Worm (Caenorhabditis elegans) whole organism, L1 larva: ENCODE data around the gene dhps-1.

Experiments used
- C04F5.9 ChIP-seq: sonication (generic microtip); optimal IDR thresholded peaks from 2 replicates; lab custom pipeline; 2016; ENCODE audit warnings: missing genetic modification characterization, missing compliant biosample characterization
- C16A3.4 ChIP-seq: fragments of 150-350 bp; optimal IDR thresholded peaks from 2 replicates; lab custom pipeline; 2014; ENCODE audit warnings: missing biosample characterization, missing genetic modification characterization
- F16B12.6 ChIP-seq: fragments of 150-350 bp; optimal IDR thresholded peaks from 2 replicates; lab custom pipeline; 2014; ENCODE audit warnings: missing biosample characterization, missing genetic modification characterization
- aha-1 ChIP-seq: fragments of 150-350 bp; optimal IDR thresholded peaks from 2 replicates; lab custom pipeline; 2014; ENCODE audit warnings: missing biosample characterization, missing genetic modification characterization
- ama-1 ChIP-seq: fragments of 150-350 bp; optimal IDR thresholded peaks from 2 replicates; lab custom pipeline; 2014
- ceh-63 ChIP-seq: fragments of 200-800 bp; sonication (Bioruptor generic); optimal IDR thresholded peaks from 2 replicates; lab custom pipeline; 2018; ENCODE audit warnings: mild to moderate bottlenecking, missing genetic modification characterization, missing compliant biosample characterization
- ceh-8 ChIP-seq: fragments of 200-800 bp; sonication (Bioruptor generic); optimal IDR thresholded peaks from 2 replicates; lab custom pipeline; 2018; ENCODE audit warnings: mild to moderate bottlenecking, missing genetic modification characterization, moderate library complexity, missing compliant biosample characterization
- ceh-88 ChIP-seq: fragments of 200-800 bp; sonication (Bioruptor generic); IDR thresholded peaks from 2 replicates; pipeline ENCODE4 v1.3.6; 2022; ENCODE audit warnings: missing genetic modification characterization, missing compliant biosample characterization
- dpl-1 ChIP-seq, 3 experiments: fragments of 150-350 bp in 2 of 3; sonication (generic microtip) in 1 of 3; optimal IDR thresholded peaks; 2 replicates each; lab custom pipeline; 2014 to 2017; ENCODE audit warnings: missing biosample characterization in 3 of 3, missing genetic modification characterization in 3 of 3, missing genetic modification reagents in 3 of 3
- efl-1 ChIP-seq, 4 experiments: fragments of 150-350 bp; optimal IDR thresholded peaks in 3 of 4; peaks in 1 of 4; 1 replicate in 1 of 4; 2 replicates in 3 of 4; lab custom pipeline; 2014; ENCODE audit warnings: missing biosample characterization in 2 of 4, missing genetic modification characterization in 2 of 4, missing genetic modification reagents in 2 of 4
- efl-3 ChIP-seq: fragments of 200-800 bp; sonication (Bioruptor generic); optimal IDR thresholded peaks from 2 replicates; lab custom pipeline; 2018; ENCODE audit warnings: mild to moderate bottlenecking, missing genetic modification characterization, missing compliant biosample characterization
- egl-13 ChIP-seq: sonication (generic microtip); optimal IDR thresholded peaks from 2 replicates; lab custom pipeline; 2016; ENCODE audit warnings: missing genotype, missing genetic modification reagents, missing genetic modification characterization, missing compliant biosample characterization
- ets-5 ChIP-seq: fragments of 200-800 bp; sonication (Bioruptor generic); IDR thresholded peaks from 2 replicates; pipeline ENCODE4 v1.3.6; 2022; ENCODE audit warnings: missing genetic modification characterization, missing compliant biosample characterization
- fkh-4 ChIP-seq: sonication (generic microtip); optimal IDR thresholded peaks from 2 replicates; lab custom pipeline; 2016; ENCODE audit warnings: missing compliant biosample characterization, missing genetic modification characterization, borderline replicate concordance
- hlh-17 ChIP-seq: fragments of 200-800 bp; sonication (Bioruptor generic); optimal IDR thresholded peaks from 2 replicates; lab custom pipeline; 2018; ENCODE audit warnings: missing genetic modification characterization, mild to moderate bottlenecking, missing compliant biosample characterization, moderate library complexity, borderline replicate concordance
- hlh-4 ChIP-seq: sonication (generic microtip); optimal IDR thresholded peaks from 2 replicates; lab custom pipeline; 2016; ENCODE audit warnings: mild to moderate bottlenecking, missing genetic modification characterization, missing compliant biosample characterization
- hpl-2 ChIP-seq: fragments of 150-350 bp; optimal IDR thresholded peaks from 2 replicates; lab custom pipeline; 2014; ENCODE audit warnings: missing biosample characterization, missing genetic modification reagents, missing genetic modification characterization
- isw-1 ChIP-seq: fragments of 200-800 bp; sonication (Bioruptor generic); IDR thresholded peaks from 2 replicates; pipeline ENCODE4 v1.3.6; 2022; ENCODE audit warnings: missing genetic modification characterization, missing compliant biosample characterization
- lin-13 ChIP-seq: fragments of 150-350 bp; optimal IDR thresholded peaks from 2 replicates; lab custom pipeline; 2014; ENCODE audit warnings: missing biosample characterization, missing genetic modification reagents, missing genetic modification characterization
- lin-15B ChIP-seq: fragments of 150-350 bp; sonication (generic microtip); optimal IDR thresholded peaks from 3 replicates; lab custom pipeline; 2014; ENCODE audit warnings: missing biosample characterization, missing genetic modification characterization
- lin-35 ChIP-seq, 2 experiments: fragments of 150-350 bp; optimal IDR thresholded peaks; 2 replicates each; lab custom pipeline; 2014; ENCODE audit warnings: missing biosample characterization in 2 of 2, missing genetic modification characterization in 2 of 2, missing genetic modification reagents in 2 of 2
- lin-39 ChIP-seq: fragments of 150-350 bp; optimal IDR thresholded peaks from 2 replicates; lab custom pipeline; 2014; ENCODE audit warnings: missing biosample characterization, missing genetic modification reagents, missing genetic modification characterization
- lir-3 ChIP-seq: sonication (generic microtip); optimal IDR thresholded peaks from 2 replicates; lab custom pipeline; 2016; ENCODE audit warnings: mild to moderate bottlenecking, missing genetic modification characterization, moderate library complexity, missing compliant biosample characterization; ENCODE audit not compliant: poor library complexity
- lsy-2 ChIP-seq, 2 experiments: fragments of 150-350 bp; optimal IDR thresholded peaks; 2 replicates each; lab custom pipeline; 2014; ENCODE audit warnings: missing biosample characterization in 2 of 2, missing genetic modification characterization in 2 of 2
- mab-9 ChIP-seq: fragments of 200-800 bp; sonication (Bioruptor generic); IDR thresholded peaks from 2 replicates; pipeline ENCODE4 v1.3.6; 2022; ENCODE audit warnings: missing genetic modification reagents, missing genetic modification characterization, missing compliant biosample characterization
- mdl-1 ChIP-seq, 2 experiments: fragments of 150-350 bp; optimal IDR thresholded peaks; 2 replicates each; lab custom pipeline; 2014 to 2017; ENCODE audit warnings: missing biosample characterization in 2 of 2, missing genetic modification characterization in 2 of 2, inconsistent platforms in 1 of 2
- mef-2 ChIP-seq: fragments of 150-350 bp; optimal IDR thresholded peaks from 2 replicates; lab custom pipeline; 2014; ENCODE audit warnings: missing biosample characterization, missing genetic modification characterization
- nhr-12 ChIP-seq: sonication (generic microtip); optimal IDR thresholded peaks from 2 replicates; lab custom pipeline; 2017; ENCODE audit warnings: missing biosample characterization, missing genetic modification characterization
- nhr-19 ChIP-seq: fragments of 200-800 bp; sonication (Bioruptor generic); conservative IDR thresholded peaks from 2 replicates; pipeline ENCODE4 v1.3.6; 2022; ENCODE audit warnings: missing genetic modification characterization, missing compliant biosample characterization
- nhr-20 ChIP-seq: sonication (generic microtip); optimal IDR thresholded peaks from 2 replicates; lab custom pipeline; 2016; ENCODE audit warnings: mild to moderate bottlenecking, missing genetic modification characterization, missing compliant biosample characterization
- nhr-76 ChIP-seq: sonication (generic microtip); optimal IDR thresholded peaks from 2 replicates; lab custom pipeline; 2017; ENCODE audit warnings: missing biosample characterization, missing genetic modification characterization
- nhr-77 ChIP-seq: fragments of 150-350 bp; optimal IDR thresholded peaks from 2 replicates; lab custom pipeline; 2014; ENCODE audit warnings: missing biosample characterization, missing genetic modification characterization
- nhr-84 ChIP-seq: sonication (generic microtip); optimal IDR thresholded peaks from 2 replicates; lab custom pipeline; 2017; ENCODE audit warnings: missing biosample characterization, missing genetic modification characterization
- nhr-90 ChIP-seq: sonication (generic microtip); optimal IDR thresholded peaks from 2 replicates; lab custom pipeline; 2016; ENCODE audit warnings: mild to moderate bottlenecking, missing genetic modification characterization, missing compliant biosample characterization; ENCODE audit not compliant: poor library complexity
- pag-3 ChIP-seq: sonication (generic microtip); optimal IDR thresholded peaks from 2 replicates; lab custom pipeline; 2017; ENCODE audit warnings: missing genetic modification characterization, mild to moderate bottlenecking, missing compliant biosample characterization, antibody characterized with exemption, borderline replicate concordance; ENCODE audit not compliant: insufficient read depth
- pax-3 ChIP-seq: fragments of 200-800 bp; sonication (Bioruptor generic); optimal IDR thresholded peaks from 2 replicates; lab custom pipeline; 2018; ENCODE audit warnings: mild to moderate bottlenecking, missing genetic modification characterization, moderate library complexity, missing compliant biosample characterization
- pqm-1 ChIP-seq: sonication (generic microtip); optimal IDR thresholded peaks from 3 replicates; lab custom pipeline; 2017; ENCODE audit warnings: missing biosample characterization, missing genetic modification characterization
- rnt-1 ChIP-seq: sonication (generic microtip); optimal IDR thresholded peaks from 2 replicates; lab custom pipeline; 2016; ENCODE audit warnings: mild to moderate bottlenecking, missing genetic modification characterization, moderate library complexity, missing compliant biosample characterization
- skn-1 ChIP-seq: fragments of 150-350 bp; optimal IDR thresholded peaks from 2 replicates; lab custom pipeline; 2014; ENCODE audit warnings: missing biosample characterization, missing genetic modification characterization
- snpc-4 ChIP-seq: fragments of 150-350 bp; optimal IDR thresholded peaks from 2 replicates; lab custom pipeline; 2014; ENCODE audit warnings: missing biosample characterization, missing genetic modification characterization
- snu-23 ChIP-seq: sonication (generic microtip); optimal IDR thresholded peaks from 2 replicates; lab custom pipeline; 2016; ENCODE audit warnings: missing genetic modification characterization, missing compliant biosample characterization
- sox-4 ChIP-seq: sonication (generic microtip); optimal IDR thresholded peaks from 2 replicates; lab custom pipeline; 2016; ENCODE audit warnings: missing genetic modification characterization, missing compliant biosample characterization
- sptf-1 ChIP-seq: fragments of 150-350 bp; optimal IDR thresholded peaks from 2 replicates; lab custom pipeline; 2014; ENCODE audit warnings: missing biosample characterization, missing genetic modification characterization
- tlp-1 ChIP-seq: fragments of 150-350 bp; optimal IDR thresholded peaks from 2 replicates; lab custom pipeline; 2014; ENCODE audit warnings: missing biosample characterization, missing genetic modification characterization
- unc-130 ChIP-seq: fragments of 150-350 bp; optimal IDR thresholded peaks from 2 replicates; lab custom pipeline; 2017; ENCODE audit warnings: missing biosample characterization, missing genetic modification characterization, inconsistent platforms
- unc-30 ChIP-seq: sonication (generic microtip); optimal IDR thresholded peaks from 2 replicates; lab custom pipeline; 2017; ENCODE audit warnings: missing biosample characterization, missing genetic modification characterization
- unc-62 ChIP-seq: fragments of 150-350 bp; optimal IDR thresholded peaks from 2 replicates; lab custom pipeline; 2014; ENCODE audit warnings: missing biosample characterization, missing genetic modification reagents, missing genetic modification characterization
- unc-86 ChIP-seq: sonication (generic microtip); optimal IDR thresholded peaks from 2 replicates; lab custom pipeline; 2016; ENCODE audit warnings: missing genetic modification characterization, missing compliant biosample characterization
- unc-98 ChIP-seq: fragments of 200-800 bp; sonication (Bioruptor generic); IDR thresholded peaks from 2 replicates; pipeline ENCODE4 v1.3.6; 2022; ENCODE audit warnings: missing genetic modification characterization, missing compliant biosample characterization
- zag-1 ChIP-seq: fragments of 150-350 bp; optimal IDR thresholded peaks from 2 replicates; lab custom pipeline; 2014; ENCODE audit warnings: missing biosample characterization, missing genetic modification characterization
- ztf-11 ChIP-seq, 2 experiments: sonication (generic microtip); optimal IDR thresholded peaks; 2 replicates each; lab custom pipeline; 2016 to 2017; ENCODE audit warnings: missing genetic modification characterization in 2 of 2, missing biosample characterization in 1 of 2, missing compliant biosample characterization in 1 of 2
- ztf-4 ChIP-seq: fragments of 150-350 bp; optimal IDR thresholded peaks from 2 replicates; lab custom pipeline; 2014; ENCODE audit warnings: missing biosample characterization, missing genetic modification characterization

dhps-1 gene

ce11 chrII:12006575-12007098 is 13.8 kb downstream of the dhps-1 start, which contains the start of gene mcm-2:
Gene mcm-2, minus strand, starts transcription at chrII:12006625.
- TF ChIP-seq ceh-63 (GFP tag; lab: Kevin White, UChicago) = no peak
- TF ChIP-seq nhr-84 (tag; lab: Kevin White, UChicago) = no peak
- no peak for TF ChIP-seq sox-4 (tag; lab: Kevin White, UChicago)
- TF ChIP-seq mab-9 (GFP tag; lab: Robert Waterston, UW) = no peak
- peak; percentile 4 for TF ChIP-seq nhr-77
- TF ChIP-seq ama-1 (lab: Kevin White, UChicago) = no peak
- TF ChIP-seq unc-62 (GFP tag; lab: Kevin White, UChicago) = no peak
- no peak for TF ChIP-seq ceh-88
- TF ChIP-seq hlh-17 (GFP tag; lab: Kevin White, UChicago) = no peak
- TF ChIP-seq nhr-19 (GFP tag; lab: Robert Waterston, UW) = peak; percentile 48
- TF ChIP-seq mef-2 (tag; lab: Kevin White, UChicago) = no peak
- TF ChIP-seq dpl-1 (GFP tag; optimal IDR thresholded peaks at IDR 0.05; lab: Kevin White, UChicago) = peak; percentile 87 to 91 (median 89)
- no peak for TF ChIP-seq fkh-4 (tag; lab: Kevin White, UChicago)
- peak; percentile 38 for TF ChIP-seq isw-1
- TF ChIP-seq unc-98 (GFP tag; lab: Robert Waterston, UW) = no peak
- peak; percentile 90 to 94 for TF ChIP-seq efl-1 (optimal IDR thresholded peaks at IDR 0.05; lab: Kevin White, UChicago)
- TF ChIP-seq efl-1 (GFP tag; optimal IDR thresholded peaks at IDR 0.05 in 1 of 2; lab: Kevin White, UChicago) = peak; percentile 89 to 99
- peak; percentile 65 for TF ChIP-seq rnt-1 (tag; lab: Kevin White, UChicago)
- peak; percentile 81 to 94 for TF ChIP-seq lin-35 (GFP tag; optimal IDR thresholded peaks at IDR 0.05; lab: Kevin White, UChicago)
- TF ChIP-seq zag-1 (tag; lab: Kevin White, UChicago) = no peak
- TF ChIP-seq nhr-76 (tag; lab: Kevin White, UChicago) = no peak
- no peak for TF ChIP-seq sptf-1 (tag; lab: Kevin White, UChicago)
- TF ChIP-seq pqm-1 = no peak
- TF ChIP-seq tlp-1 (tag; lab: Kevin White, UChicago) = no peak
- TF ChIP-seq nhr-90 (tag; lab: Kevin White, UChicago) = peak; percentile 53
- no peak for TF ChIP-seq unc-30 (tag; lab: Kevin White, UChicago)
- no peak for TF ChIP-seq ztf-4 (tag; lab: Kevin White, UChicago)
- peak; percentile 59 for TF ChIP-seq skn-1
- peak; percentile 60 for TF ChIP-seq nhr-20 (tag; lab: Kevin White, UChicago)
- TF ChIP-seq lin-15B (tag; lab: Kevin White, UChicago) = peak; percentile 73
- peak; percentile 38 for TF ChIP-seq F16B12.6 (tag; lab: Kevin White, UChicago)
- TF ChIP-seq snu-23 = peak; percentile 68
- peak; percentile 56 for TF ChIP-seq C16A3.4 (tag; lab: Kevin White, UChicago)
- no peak for TF ChIP-seq pax-3 (tag; lab: Kevin White, UChicago)
- TF ChIP-seq nhr-12 = no peak
- TF ChIP-seq efl-3 (GFP tag; lab: Kevin White, UChicago) = peak; percentile 76
- TF ChIP-seq ceh-8 (GFP tag; lab: Kevin White, UChicago) = no peak
- TF ChIP-seq unc-130 (tag; lab: Kevin White, UChicago) = peak; percentile 3
- no peak for TF ChIP-seq C04F5.9 (tag; lab: Kevin White, UChicago)
- TF ChIP-seq hpl-2 = peak; percentile 16
- TF ChIP-seq lir-3 (tag; lab: Kevin White, UChicago) = no peak
- no peak for TF ChIP-seq ets-5 (GFP tag; lab: Robert Waterston, UW)
- peak; percentile 10 for TF ChIP-seq egl-13 (tag; lab: Kevin White, UChicago)
- peak in 1 of 2 experiments; percentile 19 for TF ChIP-seq mdl-1 (tag; optimal IDR thresholded peaks at IDR 0.05; lab: Kevin White, UChicago)
- peak; percentile 60 to 81 for TF ChIP-seq lsy-2 (tag; optimal IDR thresholded peaks at IDR 0.05; lab: Kevin White, UChicago)
- TF ChIP-seq lin-13 (GFP tag; lab: Kevin White, UChicago) = peak; percentile 67
- TF ChIP-seq snpc-4 (tag; lab: Kevin White, UChicago) = peak; percentile 19
- TF ChIP-seq ztf-11 (tag; optimal IDR thresholded peaks at IDR 0.05; lab: Kevin White, UChicago) = peak in 1 of 2 experiments; percentile 8
- TF ChIP-seq aha-1 (tag; lab: Kevin White, UChicago) = no peak
- peak; percentile 75 for TF ChIP-seq unc-86 (tag; lab: Kevin White, UChicago)
- no peak for TF ChIP-seq hlh-4
- no peak for TF ChIP-seq lin-39 (tag; lab: Kevin White, UChicago)
- no peak for TF ChIP-seq pag-3 (tag; lab: Kevin White, UChicago)
